Worm (Caenorhabditis elegans) whole organism, late embryonic: ENCODE results near the gene wrt-3.

Experiments
- ama-1 ChIP-seq: fragments of 150-350 bp; optimal IDR thresholded peaks from 2 replicates; lab custom pipeline; 2014
- ceh-45 ChIP-seq: fragments of 200-800 bp; sonication (Bioruptor generic); IDR thresholded peaks from 2 replicates; pipeline ENCODE4 v1.3.6; 2022; ENCODE audit warnings: missing genetic modification reagents, missing genetic modification characterization, missing compliant biosample characterization
- npax-4 ChIP-seq: sonication (generic microtip); optimal IDR thresholded peaks from 2 replicates; lab custom pipeline; 2016; ENCODE audit warnings: missing genetic modification characterization, missing compliant biosample characterization
- ttx-3 ChIP-seq: sonication (generic microtip); optimal IDR thresholded peaks from 2 replicates; lab custom pipeline; 2016; ENCODE audit warnings: missing genetic modification reagents, missing genetic modification characterization, missing compliant biosample characterization

- TF ChIP-seq ttx-3 (tag; lab: Kevin White, UChicago) (no peak), ceh-45 (GFP tag; lab: Robert Waterston, UW) (no peak), ama-1 (lab: Kevin White, UChicago) (no peak), npax-4 (tag; lab: Kevin White, UChicago) (no peak)
Observed at ce11 chrIV:9496306-9496705, 19.1 kb upstream of the wrt-3 start, which contains the start of gene sru-3.
